Fruit fly (Drosophila melanogaster) whole organism, embryonic: ENCODE results near the gene mst.
A peak's percentile ranks its signal among the peaks of the same experiment; 100 is the strongest.

Experiments used
- Awh ChIP-seq: fragments of 200-800 bp; sonication (Bioruptor generic); IDR thresholded peaks from 2 replicates; pipeline ENCODE4, ENCODE4 v1.3.6; 2022; ENCODE audit warnings: missing biosample characterization, missing genetic modification characterization
- Bgb ChIP-seq: fragments of 200-800 bp; sonication (Bioruptor generic); IDR thresholded peaks from 2 replicates; pipeline ENCODE4 v1.3.6; 2022; ENCODE audit warnings: missing biosample characterization, missing genetic modification characterization; ENCODE audit not compliant: partially characterized antibody
- Bteb2 ChIP-seq: fragments of 200-800 bp; sonication (Bioruptor generic); optimal IDR thresholded peaks from 2 replicates; lab custom pipeline; 2016; ENCODE audit warnings: missing biosample characterization, missing genetic modification characterization
- CG12236 ChIP-seq: fragments of 200-800 bp; sonication (Bioruptor generic); optimal IDR thresholded peaks from 2 replicates; lab custom pipeline; 2016; ENCODE audit warnings: missing biosample characterization, missing genetic modification characterization
- CG12659 ChIP-seq: fragments of 200-800 bp; sonication (Bioruptor generic); optimal IDR thresholded peaks from 3 replicates; lab custom pipeline; 2017; ENCODE audit warnings: mild to moderate bottlenecking, missing biosample characterization, missing genetic modification reagents, missing genetic modification characterization
- CG12744 ChIP-seq: fragments of 200-800 bp; sonication (Bioruptor generic); optimal IDR thresholded peaks from 2 replicates; lab custom pipeline; 2016; ENCODE audit warnings: missing biosample characterization, missing genetic modification characterization
- CG12769 ChIP-seq: fragments of 200-800 bp; sonication (Bioruptor generic); optimal IDR thresholded peaks from 2 replicates; lab custom pipeline; 2019; ENCODE audit warnings: missing biosample characterization, mild to moderate bottlenecking, missing genetic modification characterization, moderate library complexity
- CG13287 ChIP-seq: fragments of 200-800 bp; sonication (Bioruptor generic); IDR thresholded peaks from 2 replicates; pipeline ENCODE4 v1.3.6; 2022; ENCODE audit warnings: missing biosample characterization, missing genetic modification characterization; ENCODE audit not compliant: partially characterized antibody
- CG13296 ChIP-seq: fragments of 200-800 bp; sonication (Bioruptor generic); optimal IDR thresholded peaks from 3 replicates; lab custom pipeline; 2018; ENCODE audit warnings: missing biosample characterization, mild to moderate bottlenecking, missing genetic modification characterization
- CG14014 ChIP-seq: fragments of 200-800 bp; sonication (Bioruptor generic); IDR thresholded peaks from 2 replicates; pipeline ENCODE4 v1.3.6; 2022; ENCODE audit warnings: missing biosample characterization, missing genetic modification characterization
- CG15514 ChIP-seq: fragments of 200-800 bp; sonication (Bioruptor generic); optimal IDR thresholded peaks from 3 replicates; lab custom pipeline; 2017; ENCODE audit warnings: missing biosample characterization, missing genetic modification characterization, mild to moderate bottlenecking, moderate library complexity, missing genetic modification reagents
- CG15601 ChIP-seq: fragments of 200-800 bp; sonication (Bioruptor generic); optimal IDR thresholded peaks from 3 replicates; lab custom pipeline; 2019; ENCODE audit warnings: missing biosample characterization, mild to moderate bottlenecking, missing genetic modification characterization, moderate library complexity
- CG1647 ChIP-seq: fragments of 200-800 bp; sonication (Bioruptor generic); optimal IDR thresholded peaks from 3 replicates; lab custom pipeline; 2016; ENCODE audit warnings: missing biosample characterization, missing genetic modification characterization
- CG16815 ChIP-seq: fragments of 200-800 bp; sonication (Bioruptor generic); optimal IDR thresholded peaks from 3 replicates; lab custom pipeline; 2017; ENCODE audit warnings: missing biosample characterization, mild to moderate bottlenecking, missing genetic modification characterization
- CG18262 ChIP-seq: fragments of 200-800 bp; optimal IDR thresholded peaks from 3 replicates; lab custom pipeline; 2019; ENCODE audit warnings: missing biosample characterization, mild to moderate bottlenecking, missing genetic modification characterization, moderate library complexity
- CG2875 ChIP-seq: fragments of 200-800 bp; sonication (Bioruptor generic); optimal IDR thresholded peaks from 2 replicates; lab custom pipeline; 2017; ENCODE audit warnings: missing biosample characterization, mild to moderate bottlenecking, missing genetic modification characterization, missing genetic modification reagents
- CG30020 ChIP-seq: fragments of 200-800 bp; optimal IDR thresholded peaks from 2 replicates; lab custom pipeline; 2019; ENCODE audit warnings: missing biosample characterization, mild to moderate bottlenecking, missing genetic modification characterization, moderate library complexity
- CG31388 ChIP-seq: fragments of 200-800 bp; sonication (Bioruptor generic); optimal IDR thresholded peaks from 2 replicates; lab custom pipeline; 2016; ENCODE audit warnings: missing biosample characterization, missing genetic modification characterization
- CG3847 ChIP-seq: fragments of 200-800 bp; sonication (Bioruptor generic); IDR thresholded peaks from 2 replicates; pipeline ENCODE4 v1.3.6; 2022; ENCODE audit warnings: missing biosample characterization, missing genetic modification characterization
- CG5245 ChIP-seq: fragments of 200-800 bp; sonication (Bioruptor generic); optimal IDR thresholded peaks from 3 replicates; lab custom pipeline; 2016; ENCODE audit warnings: missing biosample characterization, missing genetic modification characterization
- CG6791 ChIP-seq: fragments of 200-800 bp; sonication (Bioruptor generic); IDR thresholded peaks from 3 replicates; pipeline ENCODE4 v1.3.6; 2022; ENCODE audit warnings: missing biosample characterization, missing genetic modification characterization; ENCODE audit not compliant: partially characterized antibody
- CTCF ChIP-seq: fragments of 200-800 bp; sonication (Bioruptor generic); optimal IDR thresholded peaks from 2 replicates; lab custom pipeline; 2017; ENCODE audit warnings: missing biosample characterization, mild to moderate bottlenecking, missing genetic modification characterization, moderate library complexity
- Dek ChIP-seq: fragments of 200-800 bp; sonication (Bioruptor generic); optimal IDR thresholded peaks from 3 replicates; lab custom pipeline; 2019; ENCODE audit warnings: missing biosample characterization, mild to moderate bottlenecking, missing genetic modification characterization, moderate library complexity
- Elba2 ChIP-seq: fragments of 200-800 bp; sonication (Bioruptor generic); optimal IDR thresholded peaks from 3 replicates; lab custom pipeline; 2016; ENCODE audit warnings: missing biosample characterization, missing genetic modification characterization
- Ets97D ChIP-seq: fragments of 200-800 bp; sonication (Bioruptor generic); optimal IDR thresholded peaks from 3 replicates; lab custom pipeline; 2016; ENCODE audit warnings: missing biosample characterization, missing genetic modification characterization
- GATAe ChIP-seq: fragments of 200-800 bp; sonication (Bioruptor generic); conservative IDR thresholded peaks from 2 replicates; pipeline ENCODE4 v1.3.6; 2022; ENCODE audit warnings: missing biosample characterization, missing genetic modification characterization
- HmgD ChIP-seq: fragments of 200-800 bp; sonication (Bioruptor generic); optimal IDR thresholded peaks from 3 replicates; lab custom pipeline; 2016; ENCODE audit warnings: missing biosample characterization, missing genetic modification characterization
- MBD-R2 ChIP-seq: fragments of 200-800 bp; sonication (Bioruptor generic); IDR thresholded peaks from 2 replicates; pipeline ENCODE4 v1.3.6; 2022; ENCODE audit warnings: missing biosample characterization, missing genetic modification characterization
- Max ChIP-seq: fragments of 200-800 bp; sonication (Bioruptor generic); optimal IDR thresholded peaks from 2 replicates; lab custom pipeline; 2016; ENCODE audit warnings: missing biosample characterization, mild to moderate bottlenecking, missing genetic modification characterization
- Nf-YC ChIP-seq: fragments of 200-800 bp; optimal IDR thresholded peaks from 3 replicates; lab custom pipeline; 2019; ENCODE audit warnings: missing biosample characterization, mild to moderate bottlenecking, missing genetic modification characterization, moderate library complexity
- NfI ChIP-seq: fragments of 200-800 bp; sonication (Bioruptor generic); optimal IDR thresholded peaks from 3 replicates; lab custom pipeline; 2018; ENCODE audit warnings: missing biosample characterization, mild to moderate bottlenecking, missing genetic modification characterization, moderate library complexity
- PHDP ChIP-seq: fragments of 200-800 bp; sonication (Bioruptor generic); optimal IDR thresholded peaks from 3 replicates; lab custom pipeline; 2018; ENCODE audit warnings: missing biosample characterization, mild to moderate bottlenecking, missing genetic modification characterization, moderate library complexity
- Poxn ChIP-seq: fragments of 200-800 bp; sonication (Bioruptor generic); IDR thresholded peaks from 2 replicates; pipeline ENCODE4 v1.3.6; 2022; ENCODE audit warnings: missing biosample characterization, missing genetic modification characterization
- YL-1 ChIP-seq: fragments of 200-800 bp; sonication (Bioruptor generic); optimal IDR thresholded peaks from 3 replicates; lab custom pipeline; 2017; ENCODE audit warnings: missing biosample characterization, mild to moderate bottlenecking, missing genetic modification characterization
- bab2 ChIP-seq: fragments of 200-800 bp; sonication (Bioruptor generic); optimal IDR thresholded peaks from 2 replicates; lab custom pipeline; 2016; ENCODE audit warnings: missing biosample characterization, missing genetic modification characterization
- bigmax ChIP-seq: fragments of 200-800 bp; sonication (Bioruptor generic); optimal IDR thresholded peaks from 2 replicates; lab custom pipeline; 2018; ENCODE audit warnings: missing biosample characterization, mild to moderate bottlenecking, missing genetic modification characterization
- bsh ChIP-seq, 2 experiments: fragments of 200-800 bp; sonication (Bioruptor generic); optimal IDR thresholded peaks; 2 replicates each; lab custom pipeline; 2017 to 2018; ENCODE audit warnings: mild to moderate bottlenecking in 2 of 2, missing biosample characterization in 2 of 2, missing genetic modification characterization in 2 of 2, moderate library complexity in 1 of 2
- dimm ChIP-seq: fragments of 200-800 bp; sonication (Bioruptor generic); IDR thresholded peaks from 2 replicates; pipeline ENCODE4 v1.3.6; 2022; ENCODE audit warnings: missing biosample characterization, missing genetic modification characterization
- ewg ChIP-seq: fragments of 200-800 bp; sonication (Bioruptor generic); optimal IDR thresholded peaks from 3 replicates; lab custom pipeline; 2017; ENCODE audit warnings: mild to moderate bottlenecking, missing biosample characterization, missing genetic modification reagents, missing genetic modification characterization
- grau ChIP-seq: fragments of 200-800 bp; optimal IDR thresholded peaks from 3 replicates; lab custom pipeline; 2019; ENCODE audit warnings: missing biosample characterization, mild to moderate bottlenecking, missing genetic modification characterization, moderate library complexity
- gt ChIP-seq: fragments of 200-800 bp; sonication (Bioruptor generic); IDR thresholded peaks from 2 replicates; pipeline ENCODE4 v1.3.6; 2022; ENCODE audit warnings: missing biosample characterization, missing genetic modification characterization
- h ChIP-seq: fragments of >200 bp; optimal IDR thresholded peaks from 2 replicates; lab custom pipeline; 2017
- knrl ChIP-seq: fragments of 200-800 bp; sonication (Bioruptor generic); IDR thresholded peaks from 3 replicates; pipeline ENCODE4 v1.3.6; 2022; ENCODE audit warnings: missing biosample characterization, missing genetic modification characterization; ENCODE audit not compliant: partially characterized antibody
- nerfin-1 ChIP-seq: fragments of 200-800 bp; sonication (Bioruptor generic); optimal IDR thresholded peaks from 3 replicates; lab custom pipeline; 2019; ENCODE audit warnings: missing biosample characterization, mild to moderate bottlenecking, missing genetic modification characterization, moderate library complexity
- repo ChIP-seq: fragments of 200-800 bp; sonication (Bioruptor generic); optimal IDR thresholded peaks from 2 replicates; lab custom pipeline; 2016; ENCODE audit warnings: missing biosample characterization, missing genetic modification characterization
- schlank ChIP-seq: fragments of 200-800 bp; sonication (Bioruptor generic); optimal IDR thresholded peaks from 2 replicates; lab custom pipeline; 2018; ENCODE audit warnings: missing biosample characterization, mild to moderate bottlenecking, missing genetic modification characterization
- sens ChIP-seq: fragments of 200-800 bp; sonication (Bioruptor generic); peaks from one replicate; lab custom pipeline; 2016; ENCODE audit warnings: missing biosample characterization, missing genetic modification characterization
- tap ChIP-seq: fragments of 200-800 bp; optimal IDR thresholded peaks from 3 replicates; lab custom pipeline; 2019; ENCODE audit warnings: missing biosample characterization, mild to moderate bottlenecking, missing genetic modification characterization, moderate library complexity
- tx ChIP-seq: fragments of 200-800 bp; sonication (Bioruptor generic); optimal IDR thresholded peaks from 2 replicates; lab custom pipeline; 2016; ENCODE audit warnings: missing biosample characterization, missing genetic modification characterization
- usp ChIP-seq: fragments of >200 bp; optimal IDR thresholded peaks from 2 replicates; lab custom pipeline; 2017; ENCODE audit warnings: missing biosample characterization, missing genetic modification characterization

Gene mst

dm6 chrX:21357810-21358671 is 30.7 kb upstream of the mst start, which contains the start of gene Septin1 (continued):
- TF ChIP-seq CG15514 (peak; percentile 64), Elba2 (no peak), CG2875 (no peak), CG15601 (tag; lab: Kevin White, UChicago) (peak; percentile 47), CG14014 (GFP tag; lab: Robert Waterston, UW) (no peak), ewg (GFP tag; lab: Kevin White, UChicago) (no peak), CG12236 (GFP tag; lab: Kevin White, UChicago) (no peak), bigmax (no peak), HmgD (no peak), schlank (tag; lab: Kevin White, UChicago) (no peak), YL-1 (GFP tag; lab: Kevin White, UChicago) (peak; percentile 16), repo (GFP tag; lab: Kevin White, UChicago) (no peak), bab2 (no peak), Bteb2 (no peak), nerfin-1 (tag; lab: Kevin White, UChicago) (no peak), CG13287 (GFP tag; lab: Robert Waterston, UW) (peak; percentile 31; the same call in 1 of the 2 replicates), CG3847 (GFP tag; lab: Robert Waterston, UW) (peak; percentile 43), CG13296 (no peak), CG1647 (GFP tag; lab: Kevin White, UChicago) (no peak), CG18262 (tag; lab: Kevin White, UChicago) (no peak), NfI (GFP tag; lab: Kevin White, UChicago) (no peak), usp (GFP tag; lab: Kevin White, UChicago) (no peak), grau (tag; lab: Kevin White, UChicago) (no peak), Ets97D (GFP tag; lab: Kevin White, UChicago) (peak; percentile 4), CG12659 (GFP tag; lab: Kevin White, UChicago) (peak; percentile 54), CG31388 (GFP tag; lab: Kevin White, UChicago) (no peak), CG16815 (GFP tag; lab: Kevin White, UChicago) (no peak), Max (GFP tag; lab: Kevin White, UChicago) (no peak), CTCF (peak; percentile 95), Poxn (no peak), dimm (GFP tag; lab: Robert Waterston, UW) (no peak), sens (GFP tag; lab: Kevin White, UChicago) (peak; percentile 50), h (lab: Kevin White, UChicago) (no peak), bsh (GFP tag; optimal IDR thresholded peaks at IDR 0.05; lab: Kevin White, UChicago) (peak in 1 of 2 experiments; percentile 4), CG5245 (no peak), Dek (tag; lab: Kevin White, UChicago) (no peak), Bgb (GFP tag; lab: Robert Waterston, UW) (0 out of 2 replicates have a peak, but pooled peaks have one; percentile 40), Nf-YC (tag; lab: Kevin White, UChicago) (peak; percentile 10), tap (tag; lab: Kevin White, UChicago) (no peak), MBD-R2 (peak; percentile 47; the same call in 1 of the 2 replicates), GATAe (GFP tag; lab: Robert Waterston, UW) (no peak), knrl (GFP tag; lab: Robert Waterston, UW) (peak; percentile 30; the same call in 1 of the 3 replicates), tx (GFP tag; lab: Kevin White, UChicago) (no peak), CG12744 (GFP tag; lab: Kevin White, UChicago) (no peak), Awh (no peak), CG12769 (tag; lab: Kevin White, UChicago) (no peak), gt (no peak), CG6791 (GFP tag; lab: Robert Waterston, UW) (no peak), CG30020 (tag; lab: Kevin White, UChicago) (peak; percentile 8), PHDP (no peak)
